Worm (Caenorhabditis elegans) whole organism, L1 larva: ENCODE data around the gene C40H1.7.

ENCODE experiments used
- C04F5.9 ChIP-seq: sonication (generic microtip); optimal IDR thresholded peaks from 2 replicates; lab custom pipeline; 2016; ENCODE audit warnings: missing genetic modification characterization, missing compliant biosample characterization
- blmp-1 ChIP-seq: fragments of 150-350 bp; optimal IDR thresholded peaks from 2 replicates; lab custom pipeline; 2014; ENCODE audit warnings: missing biosample characterization, missing genetic modification characterization
- ceh-8 ChIP-seq: fragments of 200-800 bp; sonication (Bioruptor generic); optimal IDR thresholded peaks from 2 replicates; lab custom pipeline; 2018; ENCODE audit warnings: mild to moderate bottlenecking, missing genetic modification characterization, moderate library complexity, missing compliant biosample characterization
- ceh-82 ChIP-seq, 3 experiments: fragments of 150-350 bp in 1 of 3; sonication (generic microtip) in 2 of 3; optimal IDR thresholded peaks; 2 replicates each; lab custom pipeline; 2014 to 2017; ENCODE audit warnings: missing biosample characterization in 3 of 3, missing genetic modification characterization in 3 of 3
- ceh-88 ChIP-seq: fragments of 200-800 bp; sonication (Bioruptor generic); IDR thresholded peaks from 2 replicates; pipeline ENCODE4 v1.3.6; 2022; ENCODE audit warnings: missing genetic modification characterization, missing compliant biosample characterization
- dsc-1 ChIP-seq: sonication (generic microtip); optimal IDR thresholded peaks from 2 replicates; lab custom pipeline; 2016; ENCODE audit warnings: mild to moderate bottlenecking, missing genetic modification characterization, missing compliant biosample characterization
- efl-1 ChIP-seq, 4 experiments: fragments of 150-350 bp; optimal IDR thresholded peaks in 3 of 4; peaks in 1 of 4; 1 replicate in 1 of 4; 2 replicates in 3 of 4; lab custom pipeline; 2014; ENCODE audit warnings: missing biosample characterization in 2 of 4, missing genetic modification characterization in 2 of 4, missing genetic modification reagents in 2 of 4
- egl-13 ChIP-seq: sonication (generic microtip); optimal IDR thresholded peaks from 2 replicates; lab custom pipeline; 2016; ENCODE audit warnings: missing genotype, missing genetic modification reagents, missing genetic modification characterization, missing compliant biosample characterization
- egl-27 ChIP-seq, 2 experiments: fragments of 150-350 bp in 1 of 2; sonication (generic microtip); optimal IDR thresholded peaks; 3 replicates each; lab custom pipeline; 2017 to 2018; ENCODE audit warnings: missing biosample characterization in 2 of 2, missing genetic modification characterization in 2 of 2, missing genetic modification reagents in 2 of 2
- elt-3 ChIP-seq, 6 experiments: fragments of 150-350 bp in 1 of 6; sonication (generic microtip); optimal IDR thresholded peaks; 2 replicates each; lab custom pipeline; 2017 to 2018; ENCODE audit warnings: missing biosample characterization in 6 of 6, missing genetic modification characterization in 6 of 6, inconsistent platforms in 1 of 6
- fkh-10 ChIP-seq: sonication (generic microtip); optimal IDR thresholded peaks from 2 replicates; lab custom pipeline; 2017; ENCODE audit warnings: missing biosample characterization, missing genetic modification reagents, missing genetic modification characterization
- fos-1 ChIP-seq: fragments of 150-350 bp; optimal IDR thresholded peaks from 2 replicates; lab custom pipeline; 2014; ENCODE audit warnings: missing biosample characterization, missing genetic modification characterization
- irx-1 ChIP-seq: sonication (generic microtip); optimal IDR thresholded peaks from 2 replicates; lab custom pipeline; 2016; ENCODE audit warnings: missing genetic modification characterization, missing compliant biosample characterization
- lin-13 ChIP-seq: fragments of 150-350 bp; optimal IDR thresholded peaks from 2 replicates; lab custom pipeline; 2014; ENCODE audit warnings: missing biosample characterization, missing genetic modification reagents, missing genetic modification characterization
- lin-14 ChIP-seq: fragments of 200-800 bp; sonication (Bioruptor generic); optimal IDR thresholded peaks from 2 replicates; lab custom pipeline; 2018; ENCODE audit warnings: mild to moderate bottlenecking, missing genetic modification characterization, moderate library complexity, missing compliant biosample characterization
- lir-3 ChIP-seq: sonication (generic microtip); optimal IDR thresholded peaks from 2 replicates; lab custom pipeline; 2016; ENCODE audit warnings: mild to moderate bottlenecking, missing genetic modification characterization, moderate library complexity, missing compliant biosample characterization; ENCODE audit not compliant: poor library complexity
- lsy-2 ChIP-seq, 2 experiments: fragments of 150-350 bp; optimal IDR thresholded peaks; 2 replicates each; lab custom pipeline; 2014; ENCODE audit warnings: missing biosample characterization in 2 of 2, missing genetic modification characterization in 2 of 2
- mab-9 ChIP-seq: fragments of 200-800 bp; sonication (Bioruptor generic); IDR thresholded peaks from 2 replicates; pipeline ENCODE4 v1.3.6; 2022; ENCODE audit warnings: missing genetic modification reagents, missing genetic modification characterization, missing compliant biosample characterization
- nhr-11 ChIP-seq: fragments of 150-350 bp; optimal IDR thresholded peaks from 2 replicates; lab custom pipeline; 2014; ENCODE audit warnings: missing biosample characterization, missing genetic modification characterization
- nhr-20 ChIP-seq: sonication (generic microtip); optimal IDR thresholded peaks from 2 replicates; lab custom pipeline; 2016; ENCODE audit warnings: mild to moderate bottlenecking, missing genetic modification characterization, missing compliant biosample characterization
- nhr-237 ChIP-seq: fragments of 150-350 bp; optimal IDR thresholded peaks from 2 replicates; lab custom pipeline; 2014; ENCODE audit warnings: missing biosample characterization, missing genetic modification characterization
- nhr-28 ChIP-seq: fragments of 150-350 bp; optimal IDR thresholded peaks from 2 replicates; lab custom pipeline; 2014; ENCODE audit warnings: missing biosample characterization, missing genetic modification characterization
- nhr-71 ChIP-seq: sonication (generic microtip); optimal IDR thresholded peaks from 2 replicates; lab custom pipeline; 2016; ENCODE audit warnings: mild to moderate bottlenecking, missing genetic modification characterization, moderate library complexity, missing compliant biosample characterization
- nhr-77 ChIP-seq: fragments of 150-350 bp; optimal IDR thresholded peaks from 2 replicates; lab custom pipeline; 2014; ENCODE audit warnings: missing biosample characterization, missing genetic modification characterization
- nhr-85 ChIP-seq: sonication (generic microtip); peaks from one replicate; lab custom pipeline; 2016; ENCODE audit warnings: missing genetic modification characterization, inconsistent platforms, missing compliant biosample characterization
- nhr-90 ChIP-seq: sonication (generic microtip); optimal IDR thresholded peaks from 2 replicates; lab custom pipeline; 2016; ENCODE audit warnings: mild to moderate bottlenecking, missing genetic modification characterization, missing compliant biosample characterization; ENCODE audit not compliant: poor library complexity
- rnt-1 ChIP-seq: sonication (generic microtip); optimal IDR thresholded peaks from 2 replicates; lab custom pipeline; 2016; ENCODE audit warnings: mild to moderate bottlenecking, missing genetic modification characterization, moderate library complexity, missing compliant biosample characterization
- sox-4 ChIP-seq: sonication (generic microtip); optimal IDR thresholded peaks from 2 replicates; lab custom pipeline; 2016; ENCODE audit warnings: missing genetic modification characterization, missing compliant biosample characterization
- swsn-7 ChIP-seq: sonication (generic microtip); optimal IDR thresholded peaks from 2 replicates; lab custom pipeline; 2016; ENCODE audit warnings: missing genetic modification characterization, missing compliant biosample characterization
- unc-130 ChIP-seq: fragments of 150-350 bp; optimal IDR thresholded peaks from 2 replicates; lab custom pipeline; 2017; ENCODE audit warnings: missing biosample characterization, missing genetic modification characterization, inconsistent platforms
- unc-86 ChIP-seq: sonication (generic microtip); optimal IDR thresholded peaks from 2 replicates; lab custom pipeline; 2016; ENCODE audit warnings: missing genetic modification characterization, missing compliant biosample characterization
- xbp-1 ChIP-seq: sonication (generic microtip); optimal IDR thresholded peaks from 2 replicates; lab custom pipeline; 2016; ENCODE audit warnings: missing genetic modification characterization, missing compliant biosample characterization
- ztf-4 ChIP-seq: fragments of 150-350 bp; optimal IDR thresholded peaks from 2 replicates; lab custom pipeline; 2014; ENCODE audit warnings: missing biosample characterization, missing genetic modification characterization

Gene C40H1.7

DNA sequence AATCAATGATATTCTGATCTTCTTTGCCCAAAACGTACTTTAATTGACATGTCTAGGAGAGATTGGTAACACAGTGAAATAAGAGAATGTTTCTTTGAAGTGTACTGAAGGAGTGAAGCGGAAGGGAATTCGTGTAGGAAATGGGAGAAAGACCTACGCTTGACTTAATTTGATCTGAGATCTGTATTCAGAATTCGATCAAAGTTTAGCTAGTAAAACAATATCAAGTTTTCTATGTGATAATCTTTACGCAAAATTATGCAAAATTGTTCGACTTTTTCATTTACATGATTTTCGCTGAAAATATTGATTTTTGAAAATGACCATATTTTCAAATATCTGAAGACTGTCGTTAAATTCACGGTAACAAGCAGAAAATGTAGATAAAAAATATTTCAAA, 27.5 kb upstream of the C40H1.7 start, which contains the start of gene K01B6.4:
Gene K01B6.4, minus strand, starts transcription at position 101 of the 400 bp plus-strand sequence.
- TF ChIP-seq unc-130 (tag; lab: Kevin White, UChicago) (no peak), egl-13 (no peak), nhr-28 (tag; lab: Kevin White, UChicago) (no peak), efl-1 (optimal IDR thresholded peaks at IDR 0.05; lab: Kevin White, UChicago) (no peak), efl-1 (GFP tag; optimal IDR thresholded peaks at IDR 0.05 in 1 of 2; lab: Kevin White, UChicago) (peak in 1 of 2 experiments; percentile 34), egl-27 (tag; optimal IDR thresholded peaks at IDR 0.05; lab: Kevin White, UChicago) (no peak), nhr-77 (tag; lab: Kevin White, UChicago) (no peak)
- TF ChIP-seq, all 84 proteins: peak for 1

DNA sequence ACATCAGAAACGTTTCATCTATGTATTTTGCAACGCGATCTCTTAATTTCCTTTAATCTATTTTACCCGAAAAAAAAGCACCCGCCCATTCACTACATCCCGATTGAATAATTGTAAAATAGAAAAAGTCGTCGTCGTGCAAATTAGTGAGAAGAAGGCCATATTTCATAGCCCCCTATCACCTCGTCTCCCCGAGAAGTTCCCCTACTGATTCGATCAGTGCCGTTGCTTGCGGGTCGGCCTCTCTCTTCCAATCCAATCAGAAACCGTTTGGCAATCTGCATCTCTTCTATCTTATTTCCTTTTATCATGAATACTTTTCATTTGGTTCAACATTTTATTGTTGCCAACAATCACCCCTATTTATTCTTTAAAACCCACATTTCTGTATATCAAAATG, 25.7 kb upstream of the C40H1.7 start:
- peak; percentile 51 for TF ChIP-seq blmp-1 (tag; lab: Kevin White, UChicago)
- TF ChIP-seq rnt-1, result no peak

ce11 chrIII:9299919-9300318, 24.9 kb upstream of the C40H1.7 start, which contains the start of gene K01B6.3:
TSS of gene K01B6.3 (plus strand) at chrIII:9300219.
- peak; percentile 42 for TF ChIP-seq blmp-1 (tag; lab: Kevin White, UChicago)
- no peak for TF ChIP-seq nhr-71 (tag; lab: Kevin White, UChicago)
- TF ChIP-seq fos-1 (tag; lab: Kevin White, UChicago), result no peak

DNA sequence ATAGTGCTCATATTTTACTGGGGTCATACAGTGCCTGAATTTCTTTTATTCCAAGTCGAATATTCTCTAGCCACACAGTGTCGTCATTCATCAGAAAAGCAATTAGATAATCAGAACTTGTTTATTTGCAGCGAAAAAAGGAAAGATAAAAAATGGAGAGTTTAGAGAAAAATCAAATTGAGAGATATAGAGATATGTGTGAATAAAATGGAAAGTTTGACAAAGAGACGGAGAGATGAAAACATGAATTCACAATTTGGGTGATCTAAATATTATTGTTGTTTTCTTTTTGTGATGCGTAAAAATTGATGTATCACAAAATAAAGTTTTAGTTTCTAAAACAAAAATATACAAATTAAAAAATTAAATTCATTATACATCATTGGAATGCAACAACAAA, 24.2 kb upstream of the C40H1.7 start:
- TF ChIP-seq lin-14 (GFP tag; lab: Kevin White, UChicago) (peak; percentile 34), ztf-4 (tag; lab: Kevin White, UChicago) (no peak), lsy-2 (tag; optimal IDR thresholded peaks at IDR 0.05; lab: Kevin White, UChicago) (peak in 1 of 2 experiments; percentile 3), elt-3 (tag; optimal IDR thresholded peaks at IDR 0.05; lab: Kevin White, UChicago) (peak in 2 of 6 experiments; percentile 15 to 40), blmp-1 (tag; lab: Kevin White, UChicago) (peak; percentile 81), mab-9 (no peak), nhr-20 (tag; lab: Kevin White, UChicago) (peak; percentile 10), efl-1 (optimal IDR thresholded peaks at IDR 0.05; lab: Kevin White, UChicago) (no peak), efl-1 (GFP tag; optimal IDR thresholded peaks at IDR 0.05 in 1 of 2; lab: Kevin White, UChicago) (peak in 1 of 2 experiments; percentile 20), irx-1 (tag; lab: Kevin White, UChicago) (no peak), swsn-7 (tag; lab: Kevin White, UChicago) (no peak), unc-86 (no peak), nhr-71 (tag; lab: Kevin White, UChicago) (peak; percentile 0), nhr-85 (tag; lab: Kevin White, UChicago) (peak; percentile 68)
- TF ChIP-seq, all 84 proteins: peak for 8

DNA sequence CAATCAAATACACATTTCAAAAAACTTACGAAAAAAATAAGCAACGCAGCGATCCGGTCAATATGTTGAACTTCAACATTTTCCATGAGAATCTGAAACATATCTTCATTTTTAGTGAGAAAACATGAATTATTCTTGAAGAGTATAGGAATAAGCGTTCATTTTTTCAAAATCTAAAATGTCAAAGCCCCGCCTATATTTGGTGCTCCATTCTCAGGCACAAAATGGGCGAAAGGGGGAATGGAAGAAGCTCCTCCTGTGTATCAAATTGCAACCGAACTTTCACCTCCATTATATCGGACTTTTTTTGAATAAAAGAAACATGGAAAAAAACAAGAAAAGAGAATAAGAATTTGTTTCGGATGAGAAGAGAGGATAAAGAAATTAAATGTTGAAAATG, 18.2 kb upstream of the C40H1.7 start, which contains the start of gene srx-45:
Gene srx-45, minus strand, starts transcription at position 101 of the 400 bp plus-strand sequence.
- TF ChIP-seq sox-4 (tag; lab: Kevin White, UChicago) (no peak), nhr-11 (tag; lab: Kevin White, UChicago) (no peak), nhr-237 (tag; lab: Kevin White, UChicago) (no peak), irx-1 (tag; lab: Kevin White, UChicago) (no peak), lin-13 (GFP tag; lab: Kevin White, UChicago) (no peak), ceh-88 (no peak), lir-3 (tag; lab: Kevin White, UChicago) (no peak), ceh-8 (GFP tag; lab: Kevin White, UChicago) (no peak), fkh-10 (GFP tag; lab: Kevin White, UChicago) (no peak), C04F5.9 (no peak), dsc-1 (tag; lab: Kevin White, UChicago) (no peak), ceh-82 (tag; optimal IDR thresholded peaks at IDR 0.05; lab: Kevin White, UChicago) (no peak), nhr-90 (tag; lab: Kevin White, UChicago) (no peak), nhr-28 (tag; lab: Kevin White, UChicago) (no peak), xbp-1 (no peak)
